Worm (Caenorhabditis elegans): ENCODE results near the gene mrck-1.

- TF ChIP-seq nhr-11 (tag; optimal IDR thresholded peaks at IDR 0.05) (no peak), nhr-25 (tag; optimal IDR thresholded peaks at IDR 0.05) (no peak), daf-12 (tag; optimal IDR thresholded peaks at IDR 0.05) (no peak), jun-1 (tag; optimal IDR thresholded peaks at IDR 0.05) (no peak), nhr-77 (tag; optimal IDR thresholded peaks at IDR 0.05) (no peak), snpc-4 (tag; optimal IDR thresholded peaks at IDR 0.05) (no peak), tbx-2 (tag; optimal IDR thresholded peaks at IDR 0.05) (no peak), mdl-1 (tag; optimal IDR thresholded peaks at IDR 0.05) (no peak), ama-1 (optimal IDR thresholded peaks at IDR 0.05) (no peak), egl-27 (tag; optimal IDR thresholded peaks at IDR 0.05) (no peak)
These were observed 3.0 kb upstream of the mrck-1 start for ce11 chrV:6270097-6270496.
